Worm (Caenorhabditis elegans): ENCODE data around the gene pdhk-2.

- TF ChIP-seq hlh-30 (tag; optimal IDR thresholded peaks at IDR 0.05; ENCODE audit: insufficient read depth) (no peak), unc-86 (tag; optimal IDR thresholded peaks at IDR 0.05) (no peak), T23F11.4 (GFP tag; optimal IDR thresholded peaks at IDR 0.05) (no peak), ahr-1 (tag; optimal IDR thresholded peaks at IDR 0.05) (no peak), eyg-1 (tag; optimal IDR thresholded peaks at IDR 0.05) (no peak), ama-1 (optimal IDR thresholded peaks at IDR 0.05) (no peak), pag-3 (tag; optimal IDR thresholded peaks at IDR 0.05; ENCODE audit: borderline replicate concordance) (no peak), mec-3 (tag; optimal IDR thresholded peaks at IDR 0.05; ENCODE audit: borderline replicate concordance) (no peak), pha-4 (tag; optimal IDR thresholded peaks at IDR 0.05) (no peak), unc-55 (GFP tag; optimal IDR thresholded peaks at IDR 0.05) (no peak), pqm-1 (tag; optimal IDR thresholded peaks at IDR 0.05) (no peak), fkh-10 (GFP tag; optimal IDR thresholded peaks at IDR 0.05) (no peak)
These were observed 43.8 kb downstream of the pdhk-2 start for ce11 chrIII:8697268-8697907.

Data from whole organism, late embryonic.